Fruit fly (Drosophila melanogaster): ENCODE results near the gene CG33702.

dm6 chr3L:9497981-9498619 is 15.1 kb downstream of the CG33702 start:
- TF ChIP-seq Hr96 (GFP tag; optimal IDR thresholded peaks at IDR 0.05) (no peak), toe (GFP tag; optimal IDR thresholded peaks at IDR 0.05) (no peak), CG12768 (GFP tag; optimal IDR thresholded peaks at IDR 0.05) (peak; percentile 21), Clk (GFP tag; optimal IDR thresholded peaks at IDR 0.05) (no peak), pad (GFP tag; optimal IDR thresholded peaks at IDR 0.05) (no peak), kay (GFP tag; ENCODE audit: borderline replicate concordance) (peak; percentile 60), CG7045 (GFP tag; optimal IDR thresholded peaks at IDR 0.05) (no peak), CG7101 (tag; optimal IDR thresholded peaks at IDR 0.05) (no peak), CG5204 (GFP tag; optimal IDR thresholded peaks at IDR 0.05) (no peak), bab1 (GFP tag; optimal IDR thresholded peaks at IDR 0.05) (no peak), Mnt (GFP tag; optimal IDR thresholded peaks at IDR 0.05) (no peak)
